Fruit fly (Drosophila melanogaster) whole organism, embryonic: ENCODE data around the gene nmdyn-D7.

ENCODE experiments used
- Adf1 ChIP-seq: fragments of 200-800 bp; sonication (Bioruptor generic); IDR thresholded peaks from 2 replicates; pipeline ENCODE4 v1.3.6; 2022; ENCODE audit warnings: missing biosample characterization, missing genetic modification characterization
- Atf-2 ChIP-seq: fragments of 200-800 bp; sonication (Bioruptor generic); optimal IDR thresholded peaks from 2 replicates; lab custom pipeline; 2016; ENCODE audit warnings: missing biosample characterization, missing genetic modification characterization
- Atf6 ChIP-seq: fragments of 200-800 bp; sonication (Bioruptor generic); IDR thresholded peaks from 2 replicates; pipeline ENCODE4 v1.3.6; 2022; ENCODE audit warnings: missing biosample characterization, missing genetic modification characterization
- Bdp1 ChIP-seq: fragments of 200-800 bp; sonication (Bioruptor generic); optimal IDR thresholded peaks from 3 replicates; lab custom pipeline; 2016; ENCODE audit warnings: missing biosample characterization, missing genetic modification characterization
- CG10147 ChIP-seq: fragments of 200-800 bp; sonication (Bioruptor generic); optimal IDR thresholded peaks from 2 replicates; lab custom pipeline; 2019; ENCODE audit warnings: missing biosample characterization, mild to moderate bottlenecking, missing genetic modification characterization, moderate library complexity
- CG11093 ChIP-seq: fragments of 200-800 bp; sonication (Bioruptor generic); IDR thresholded peaks from 3 replicates; pipeline ENCODE4 v1.3.6; 2022; ENCODE audit warnings: missing biosample characterization, missing genetic modification characterization
- CG16863 ChIP-seq: fragments of 200-800 bp; sonication (Bioruptor generic); optimal IDR thresholded peaks from 3 replicates; lab custom pipeline; 2016; ENCODE audit warnings: missing biosample characterization, missing genetic modification characterization
- CG17328 ChIP-seq: fragments of 200-800 bp; sonication (Bioruptor generic); IDR thresholded peaks from 2 replicates; pipeline ENCODE4 v1.3.6; 2022; ENCODE audit warnings: missing biosample characterization, missing genetic modification characterization
- CG17385 ChIP-seq: fragments of 200-800 bp; sonication (Bioruptor generic); optimal IDR thresholded peaks from 3 replicates; lab custom pipeline; 2018; ENCODE audit warnings: missing biosample characterization, mild to moderate bottlenecking, missing genetic modification characterization
- CG18476 ChIP-seq: fragments of 200-800 bp; sonication (Bioruptor generic); optimal IDR thresholded peaks from 2 replicates; lab custom pipeline; 2016; ENCODE audit warnings: missing biosample characterization, mild to moderate bottlenecking, missing genetic modification characterization
- CG2129 ChIP-seq: fragments of 200-800 bp; sonication (Bioruptor generic); IDR thresholded peaks from 2 replicates; pipeline ENCODE4 v1.3.6; 2022; ENCODE audit warnings: missing biosample characterization, missing genetic modification characterization; ENCODE audit not compliant: partially characterized antibody
- CG2202 ChIP-seq: fragments of 200-800 bp; sonication (Bioruptor generic); optimal IDR thresholded peaks from 2 replicates; lab custom pipeline; 2018; ENCODE audit warnings: missing biosample characterization, mild to moderate bottlenecking, missing genetic modification characterization
- CG2678 ChIP-seq: fragments of 200-800 bp; sonication (Bioruptor generic); optimal IDR thresholded peaks from 3 replicates; lab custom pipeline; 2019; ENCODE audit warnings: missing biosample characterization, mild to moderate bottlenecking, missing genetic modification characterization, moderate library complexity
- CG3281 ChIP-seq: fragments of 200-800 bp; sonication (Bioruptor generic); optimal IDR thresholded peaks from 3 replicates; lab custom pipeline; 2017; ENCODE audit warnings: missing biosample characterization, mild to moderate bottlenecking, missing genetic modification characterization
- CG33557 ChIP-seq: fragments of 200-800 bp; sonication (Bioruptor generic); optimal IDR thresholded peaks from 2 replicates; lab custom pipeline; 2019; ENCODE audit warnings: missing biosample characterization, mild to moderate bottlenecking, missing genetic modification characterization, moderate library complexity
- CG3726 ChIP-seq: fragments of 200-800 bp; sonication (Bioruptor generic); IDR thresholded peaks from 3 replicates; pipeline ENCODE4, ENCODE4 v1.3.6; 2022; ENCODE audit warnings: missing biosample characterization, missing genetic modification characterization
- CG4360 ChIP-seq: fragments of 200-800 bp; sonication (Bioruptor generic); IDR thresholded peaks from 2 replicates; pipeline ENCODE4 v1.3.6; 2022; ENCODE audit warnings: missing biosample characterization, missing genetic modification characterization
- CG6175 ChIP-seq: fragments of 200-800 bp; sonication (Bioruptor generic); IDR thresholded peaks from 3 replicates; pipeline ENCODE4 v1.3.6; 2022; ENCODE audit warnings: missing biosample characterization, missing genetic modification characterization
- CG8359 ChIP-seq: fragments of 200-800 bp; sonication (Bioruptor generic); optimal IDR thresholded peaks from 2 replicates; lab custom pipeline; 2017; ENCODE audit warnings: missing biosample characterization, mild to moderate bottlenecking, missing genetic modification characterization, borderline replicate concordance
- CG8388 ChIP-seq: fragments of 200-800 bp; sonication (Bioruptor generic); optimal IDR thresholded peaks from 2 replicates; lab custom pipeline; 2019; ENCODE audit warnings: missing biosample characterization, mild to moderate bottlenecking, missing genetic modification characterization, moderate library complexity
- CG9609 ChIP-seq: fragments of 200-800 bp; sonication (Bioruptor generic); optimal IDR thresholded peaks from 3 replicates; lab custom pipeline; 2016; ENCODE audit warnings: missing biosample characterization, missing genetic modification characterization
- D19A ChIP-seq: fragments of 200-800 bp; optimal IDR thresholded peaks from 3 replicates; lab custom pipeline; 2019; ENCODE audit warnings: missing biosample characterization, mild to moderate bottlenecking, missing genetic modification characterization, moderate library complexity
- ERR ChIP-seq: fragments of 200-800 bp; sonication (Bioruptor generic); optimal IDR thresholded peaks from 2 replicates; lab custom pipeline; 2016; ENCODE audit warnings: missing biosample characterization, missing genetic modification characterization
- Kr ChIP-seq: fragments of 200-800 bp; sonication (Bioruptor generic); optimal IDR thresholded peaks from 2 replicates; lab custom pipeline; 2017; ENCODE audit warnings: missing biosample characterization, mild to moderate bottlenecking, missing genetic modification characterization
- Lpt ChIP-seq: fragments of >200 bp; optimal IDR thresholded peaks from 2 replicates; lab custom pipeline; 2018; ENCODE audit warnings: missing biosample characterization, missing genetic modification characterization
- Nf-YB ChIP-seq: fragments of 200-800 bp; sonication (Bioruptor generic); optimal IDR thresholded peaks from 3 replicates; lab custom pipeline; 2019; ENCODE audit warnings: missing biosample characterization, mild to moderate bottlenecking, missing genetic modification characterization, moderate library complexity
- Nf-YC ChIP-seq: fragments of 200-800 bp; optimal IDR thresholded peaks from 3 replicates; lab custom pipeline; 2019; ENCODE audit warnings: missing biosample characterization, mild to moderate bottlenecking, missing genetic modification characterization, moderate library complexity
- PHDP ChIP-seq: fragments of 200-800 bp; sonication (Bioruptor generic); optimal IDR thresholded peaks from 3 replicates; lab custom pipeline; 2018; ENCODE audit warnings: missing biosample characterization, mild to moderate bottlenecking, missing genetic modification characterization, moderate library complexity
- Rx ChIP-seq: fragments of 200-800 bp; sonication (Bioruptor generic); IDR thresholded peaks from 2 replicates; pipeline ENCODE4 v1.3.6; 2022; ENCODE audit warnings: missing biosample characterization, missing genetic modification characterization
- Taf1 ChIP-seq: fragments of 200-800 bp; sonication (Bioruptor generic); IDR thresholded peaks from 2 replicates; pipeline ENCODE4 v1.3.6; 2022; ENCODE audit warnings: missing biosample characterization, missing genetic modification characterization
- Vsx1 ChIP-seq: fragments of 200-800 bp; sonication (Bioruptor generic); optimal IDR thresholded peaks from 2 replicates; lab custom pipeline; 2017; ENCODE audit warnings: missing biosample characterization, mild to moderate bottlenecking, missing genetic modification characterization, missing genetic modification reagents
- abd-A ChIP-seq: fragments of 200-800 bp; sonication (Bioruptor generic); optimal IDR thresholded peaks from 3 replicates; lab custom pipeline; 2019; ENCODE audit warnings: missing biosample characterization, mild to moderate bottlenecking, missing genetic modification characterization, moderate library complexity
- ac ChIP-seq: fragments of 200-800 bp; sonication (Bioruptor generic); optimal IDR thresholded peaks from 3 replicates; lab custom pipeline; 2017; ENCODE audit warnings: missing biosample characterization, mild to moderate bottlenecking, missing genetic modification characterization
- ato ChIP-seq: fragments of 200-800 bp; sonication (Bioruptor generic); IDR thresholded peaks from 2 replicates; pipeline ENCODE4 v1.3.6; 2022; ENCODE audit warnings: missing biosample characterization, missing genetic modification characterization; ENCODE audit not compliant: partially characterized antibody
- az2 ChIP-seq: fragments of 200-800 bp; sonication (Bioruptor generic); optimal IDR thresholded peaks from 3 replicates; lab custom pipeline; 2016; ENCODE audit warnings: missing biosample characterization, missing genetic modification characterization
- cad ChIP-seq: fragments of >200 bp; optimal IDR thresholded peaks from 2 replicates; lab custom pipeline; 2017; ENCODE audit warnings: missing biosample characterization, missing genetic modification characterization
- cas ChIP-seq: fragments of 200-800 bp; sonication (Bioruptor generic); IDR thresholded peaks from 2 replicates; pipeline ENCODE4 v1.3.6; 2022; ENCODE audit warnings: missing biosample characterization, missing genetic modification characterization
- dati ChIP-seq: fragments of 200-800 bp; sonication (Bioruptor generic); IDR thresholded peaks from 2 replicates; pipeline ENCODE4 v1.3.6; 2022; ENCODE audit warnings: missing biosample characterization, missing genetic modification characterization
- dysf ChIP-seq: fragments of 200-800 bp; sonication (Bioruptor generic); IDR thresholded peaks from 3 replicates; pipeline ENCODE4 v1.3.6; 2022; ENCODE audit warnings: missing biosample characterization, missing genetic modification characterization
- eve ChIP-seq, 2 experiments: fragments of >200 bp; optimal IDR thresholded peaks; 2 replicates each; lab custom pipeline; 2017; ENCODE audit warnings: missing biosample characterization in 2 of 2, missing genetic modification characterization in 2 of 2
- ewg ChIP-seq: fragments of 200-800 bp; sonication (Bioruptor generic); optimal IDR thresholded peaks from 3 replicates; lab custom pipeline; 2017; ENCODE audit warnings: mild to moderate bottlenecking, missing biosample characterization, missing genetic modification reagents, missing genetic modification characterization
- lilli ChIP-seq: fragments of 200-800 bp; sonication (Bioruptor generic); optimal IDR thresholded peaks from 3 replicates; lab custom pipeline; 2016; ENCODE audit warnings: missing biosample characterization, missing genetic modification characterization
- oc ChIP-seq: fragments of 200-800 bp; sonication (Bioruptor generic); optimal IDR thresholded peaks from 2 replicates; lab custom pipeline; 2018; ENCODE audit warnings: missing biosample characterization, mild to moderate bottlenecking, missing genetic modification characterization, moderate library complexity
- odd ChIP-seq: fragments of 200-800 bp; sonication (Bioruptor generic); optimal IDR thresholded peaks from 2 replicates; lab custom pipeline; 2017; ENCODE audit warnings: missing biosample characterization, mild to moderate bottlenecking, missing genetic modification characterization
- peb ChIP-seq: fragments of 200-800 bp; sonication (Bioruptor generic); IDR thresholded peaks from 2 replicates; pipeline ENCODE4 v1.3.6; 2022; ENCODE audit warnings: missing biosample characterization, missing genetic modification characterization
- pnt ChIP-seq: fragments of 200-800 bp; sonication (Bioruptor generic); optimal IDR thresholded peaks from 3 replicates; lab custom pipeline; 2016; ENCODE audit warnings: missing biosample characterization, missing genetic modification characterization
- rib ChIP-seq: fragments of 200-800 bp; sonication (Bioruptor generic); IDR thresholded peaks from 2 replicates; pipeline ENCODE4 v1.3.6; 2022; ENCODE audit warnings: missing biosample characterization, missing genetic modification characterization
- sens-2 ChIP-seq: fragments of 200-800 bp; sonication (Bioruptor generic); IDR thresholded peaks from 2 replicates; pipeline ENCODE4 v1.3.6; 2022; ENCODE audit warnings: missing biosample characterization, missing genetic modification characterization
- ssp ChIP-seq: fragments of 200-800 bp; sonication (Bioruptor generic); IDR thresholded peaks from 2 replicates; pipeline ENCODE4 v1.3.6; 2022; ENCODE audit warnings: missing biosample characterization, missing genetic modification characterization
- tna ChIP-seq: fragments of 200-800 bp; sonication (Bioruptor generic); IDR thresholded peaks from 2 replicates; pipeline ENCODE4 v1.3.6; 2022; ENCODE audit warnings: missing biosample characterization, missing genetic modification characterization; ENCODE audit not compliant: partially characterized antibody
- tx ChIP-seq: fragments of 200-800 bp; sonication (Bioruptor generic); optimal IDR thresholded peaks from 2 replicates; lab custom pipeline; 2016; ENCODE audit warnings: missing biosample characterization, missing genetic modification characterization
- unc-4 ChIP-seq: fragments of 200-800 bp; sonication (Bioruptor generic); IDR thresholded peaks from 2 replicates; pipeline ENCODE4 v1.3.6; 2022; ENCODE audit warnings: missing biosample characterization, missing genetic modification characterization; ENCODE audit not compliant: partially characterized antibody

Gene nmdyn-D7

dm6 chr3R:9702567-9702966 lies 22.8 kb downstream of the nmdyn-D7 start (continued):
- peak; percentile 82; the same call in 2 of the 3 replicates for TF ChIP-seq CG11093
- peak; percentile 70 for TF ChIP-seq tx (GFP tag; lab: Kevin White, UChicago)
- peak; percentile 73 for TF ChIP-seq ERR (GFP tag; lab: Kevin White, UChicago)
- no peak for TF ChIP-seq CG4360 (GFP tag; lab: Robert Waterston, UW)
- TF ChIP-seq PHDP (tag; lab: Kevin White, UChicago), result peak; percentile 95
- no peak for TF ChIP-seq CG6175
- peak; percentile 88 for TF ChIP-seq CG8388 (GFP tag; lab: Kevin White, UChicago)
- peak; percentile 61 for TF ChIP-seq CG9609
- TF ChIP-seq abd-A (tag; lab: Kevin White, UChicago), result peak; percentile 22
- TF ChIP-seq Vsx1 (GFP tag; lab: Kevin White, UChicago), result peak; percentile 81
- no peak for TF ChIP-seq cas (GFP tag; lab: Robert Waterston, UW)
- TF ChIP-seq Nf-YB (GFP tag; lab: Kevin White, UChicago), result peak; percentile 76
- peak; percentile 82 for TF ChIP-seq CG10147 (GFP tag; lab: Kevin White, UChicago)
- TF ChIP-seq eve (GFP tag; optimal IDR thresholded peaks at IDR 0.05; lab: Kevin White, UChicago), result no peak
- peak; percentile 94 for TF ChIP-seq lilli
- TF ChIP-seq az2 (GFP tag; lab: Kevin White, UChicago), result peak; percentile 89
- TF ChIP-seq Atf6 (GFP tag; lab: Robert Waterston, UW), result no peak
- no peak for TF ChIP-seq Kr
- peak; percentile 42 for TF ChIP-seq CG33557 (GFP tag; lab: Kevin White, UChicago)
- peak; percentile 62 for TF ChIP-seq Bdp1 (GFP tag; lab: Kevin White, UChicago)
- no peak for TF ChIP-seq cad (GFP tag; lab: Kevin White, UChicago)
- no peak for TF ChIP-seq Rx (GFP tag; lab: Robert Waterston, UW)
- peak; percentile 85 for TF ChIP-seq CG18476 (GFP tag; lab: Kevin White, UChicago)
- TF ChIP-seq oc, result peak; percentile 89
- TF ChIP-seq rib, result no peak
- peak; percentile 73 for TF ChIP-seq pnt
- no peak for TF ChIP-seq unc-4 (GFP tag; lab: Robert Waterston, UW)
- no peak for TF ChIP-seq dysf (GFP tag; lab: Robert Waterston, UW)
- no peak for TF ChIP-seq tna (GFP tag; lab: Robert Waterston, UW)
- TF ChIP-seq CG16863, result peak; percentile 86
- TF ChIP-seq CG17385 (GFP tag; lab: Kevin White, UChicago), result peak; percentile 88
- no peak for TF ChIP-seq CG17328 (GFP tag; lab: Robert Waterston, UW)
- TF ChIP-seq CG8359, result peak; percentile 62
- TF ChIP-seq CG3726 (GFP tag; lab: Robert Waterston, UW), result no peak
- peak; percentile 79 for TF ChIP-seq D19A (tag; lab: Kevin White, UChicago)
- peak; percentile 84 for TF ChIP-seq Atf-2 (GFP tag; lab: Kevin White, UChicago)
- TF ChIP-seq Adf1, result no peak
- TF ChIP-seq Taf1 (GFP tag; lab: Robert Waterston, UW), result no peak
- peak; percentile 82 for TF ChIP-seq ac (GFP tag; lab: Kevin White, UChicago)
- peak; percentile 81 for TF ChIP-seq CG2202 (tag; lab: Kevin White, UChicago)
- TF ChIP-seq ewg, result peak; percentile 80
- no peak for TF ChIP-seq CG2129
- TF ChIP-seq ato (GFP tag; lab: Robert Waterston, UW), result no peak
- no peak for TF ChIP-seq peb (GFP tag; lab: Robert Waterston, UW)
- TF ChIP-seq Lpt (GFP tag; lab: Kevin White, UChicago), result no peak
- TF ChIP-seq CG3281 (GFP tag; lab: Kevin White, UChicago), result peak; percentile 90
- no peak for TF ChIP-seq ssp (GFP tag; lab: Robert Waterston, UW)
- TF ChIP-seq Nf-YC (tag; lab: Kevin White, UChicago), result peak; percentile 27
- TF ChIP-seq odd (GFP tag; lab: Kevin White, UChicago), result peak; percentile 89
- peak; percentile 93 for TF ChIP-seq CG2678 (tag; lab: Kevin White, UChicago)
- no peak for TF ChIP-seq sens-2 (GFP tag; lab: Robert Waterston, UW)
- TF ChIP-seq dati (GFP tag; lab: Robert Waterston, UW), result no peak
